Worm (Caenorhabditis elegans) whole organism, L1 larva: Measurements from ENCODE around the gene sre-10.

ENCODE experiments used
- blmp-1 ChIP-seq: fragments of 150-350 bp; optimal IDR thresholded peaks from 2 replicates; lab custom pipeline; 2014; ENCODE audit warnings: missing biosample characterization, missing genetic modification characterization
- ceh-8 ChIP-seq: fragments of 200-800 bp; sonication (Bioruptor generic); optimal IDR thresholded peaks from 2 replicates; lab custom pipeline; 2018; ENCODE audit warnings: mild to moderate bottlenecking, missing genetic modification characterization, moderate library complexity, missing compliant biosample characterization
- dpl-1 ChIP-seq, 3 experiments: fragments of 150-350 bp in 2 of 3; sonication (generic microtip) in 1 of 3; optimal IDR thresholded peaks; 2 replicates each; lab custom pipeline; 2014 to 2017; ENCODE audit warnings: missing biosample characterization in 3 of 3, missing genetic modification characterization in 3 of 3, missing genetic modification reagents in 3 of 3
- efl-3 ChIP-seq: fragments of 200-800 bp; sonication (Bioruptor generic); optimal IDR thresholded peaks from 2 replicates; lab custom pipeline; 2018; ENCODE audit warnings: mild to moderate bottlenecking, missing genetic modification characterization, missing compliant biosample characterization
- egl-13 ChIP-seq: sonication (generic microtip); optimal IDR thresholded peaks from 2 replicates; lab custom pipeline; 2016; ENCODE audit warnings: missing genotype, missing genetic modification reagents, missing genetic modification characterization, missing compliant biosample characterization
- elt-2 ChIP-seq: sonication (generic microtip); optimal IDR thresholded peaks from 2 replicates; lab custom pipeline; 2016; ENCODE audit warnings: missing genetic modification characterization, mild to moderate bottlenecking, inconsistent platforms, missing compliant biosample characterization, missing genetic modification reagents
- elt-3 ChIP-seq, 6 experiments: fragments of 150-350 bp in 1 of 6; sonication (generic microtip); optimal IDR thresholded peaks; 2 replicates each; lab custom pipeline; 2017 to 2018; ENCODE audit warnings: missing biosample characterization in 6 of 6, missing genetic modification characterization in 6 of 6, inconsistent platforms in 1 of 6
- ets-5 ChIP-seq: fragments of 200-800 bp; sonication (Bioruptor generic); IDR thresholded peaks from 2 replicates; pipeline ENCODE4 v1.3.6; 2022; ENCODE audit warnings: missing genetic modification characterization, missing compliant biosample characterization
- fos-1 ChIP-seq: fragments of 150-350 bp; optimal IDR thresholded peaks from 2 replicates; lab custom pipeline; 2014; ENCODE audit warnings: missing biosample characterization, missing genetic modification characterization
- hlh-4 ChIP-seq: sonication (generic microtip); optimal IDR thresholded peaks from 2 replicates; lab custom pipeline; 2016; ENCODE audit warnings: mild to moderate bottlenecking, missing genetic modification characterization, missing compliant biosample characterization
- hpl-2 ChIP-seq: fragments of 150-350 bp; optimal IDR thresholded peaks from 2 replicates; lab custom pipeline; 2014; ENCODE audit warnings: missing biosample characterization, missing genetic modification reagents, missing genetic modification characterization
- irx-1 ChIP-seq: sonication (generic microtip); optimal IDR thresholded peaks from 2 replicates; lab custom pipeline; 2016; ENCODE audit warnings: missing genetic modification characterization, missing compliant biosample characterization
- lin-13 ChIP-seq: fragments of 150-350 bp; optimal IDR thresholded peaks from 2 replicates; lab custom pipeline; 2014; ENCODE audit warnings: missing biosample characterization, missing genetic modification reagents, missing genetic modification characterization
- lin-14 ChIP-seq: fragments of 200-800 bp; sonication (Bioruptor generic); optimal IDR thresholded peaks from 2 replicates; lab custom pipeline; 2018; ENCODE audit warnings: mild to moderate bottlenecking, missing genetic modification characterization, moderate library complexity, missing compliant biosample characterization
- lin-35 ChIP-seq, 2 experiments: fragments of 150-350 bp; optimal IDR thresholded peaks; 2 replicates each; lab custom pipeline; 2014; ENCODE audit warnings: missing biosample characterization in 2 of 2, missing genetic modification characterization in 2 of 2, missing genetic modification reagents in 2 of 2
- lsy-2 ChIP-seq, 2 experiments: fragments of 150-350 bp; optimal IDR thresholded peaks; 2 replicates each; lab custom pipeline; 2014; ENCODE audit warnings: missing biosample characterization in 2 of 2, missing genetic modification characterization in 2 of 2
- mab-9 ChIP-seq: fragments of 200-800 bp; sonication (Bioruptor generic); IDR thresholded peaks from 2 replicates; pipeline ENCODE4 v1.3.6; 2022; ENCODE audit warnings: missing genetic modification reagents, missing genetic modification characterization, missing compliant biosample characterization
- mdl-1 ChIP-seq, 2 experiments: fragments of 150-350 bp; optimal IDR thresholded peaks; 2 replicates each; lab custom pipeline; 2014 to 2017; ENCODE audit warnings: missing biosample characterization in 2 of 2, missing genetic modification characterization in 2 of 2, inconsistent platforms in 1 of 2
- nhr-11 ChIP-seq: fragments of 150-350 bp; optimal IDR thresholded peaks from 2 replicates; lab custom pipeline; 2014; ENCODE audit warnings: missing biosample characterization, missing genetic modification characterization
- nhr-12 ChIP-seq: sonication (generic microtip); optimal IDR thresholded peaks from 2 replicates; lab custom pipeline; 2017; ENCODE audit warnings: missing biosample characterization, missing genetic modification characterization
- nhr-19 ChIP-seq: fragments of 200-800 bp; sonication (Bioruptor generic); conservative IDR thresholded peaks from 2 replicates; pipeline ENCODE4 v1.3.6; 2022; ENCODE audit warnings: missing genetic modification characterization, missing compliant biosample characterization
- nhr-20 ChIP-seq: sonication (generic microtip); optimal IDR thresholded peaks from 2 replicates; lab custom pipeline; 2016; ENCODE audit warnings: mild to moderate bottlenecking, missing genetic modification characterization, missing compliant biosample characterization
- nhr-237 ChIP-seq: fragments of 150-350 bp; optimal IDR thresholded peaks from 2 replicates; lab custom pipeline; 2014; ENCODE audit warnings: missing biosample characterization, missing genetic modification characterization
- nhr-28 ChIP-seq: fragments of 150-350 bp; optimal IDR thresholded peaks from 2 replicates; lab custom pipeline; 2014; ENCODE audit warnings: missing biosample characterization, missing genetic modification characterization
- nhr-71 ChIP-seq: sonication (generic microtip); optimal IDR thresholded peaks from 2 replicates; lab custom pipeline; 2016; ENCODE audit warnings: mild to moderate bottlenecking, missing genetic modification characterization, moderate library complexity, missing compliant biosample characterization
- nhr-77 ChIP-seq: fragments of 150-350 bp; optimal IDR thresholded peaks from 2 replicates; lab custom pipeline; 2014; ENCODE audit warnings: missing biosample characterization, missing genetic modification characterization
- nhr-84 ChIP-seq: sonication (generic microtip); optimal IDR thresholded peaks from 2 replicates; lab custom pipeline; 2017; ENCODE audit warnings: missing biosample characterization, missing genetic modification characterization
- nhr-85 ChIP-seq: sonication (generic microtip); peaks from one replicate; lab custom pipeline; 2016; ENCODE audit warnings: missing genetic modification characterization, inconsistent platforms, missing compliant biosample characterization
- nhr-90 ChIP-seq: sonication (generic microtip); optimal IDR thresholded peaks from 2 replicates; lab custom pipeline; 2016; ENCODE audit warnings: mild to moderate bottlenecking, missing genetic modification characterization, missing compliant biosample characterization; ENCODE audit not compliant: poor library complexity
- pag-3 ChIP-seq: sonication (generic microtip); optimal IDR thresholded peaks from 2 replicates; lab custom pipeline; 2017; ENCODE audit warnings: missing genetic modification characterization, mild to moderate bottlenecking, missing compliant biosample characterization, antibody characterized with exemption, borderline replicate concordance; ENCODE audit not compliant: insufficient read depth
- snpc-4 ChIP-seq: fragments of 150-350 bp; optimal IDR thresholded peaks from 2 replicates; lab custom pipeline; 2014; ENCODE audit warnings: missing biosample characterization, missing genetic modification characterization
- unc-130 ChIP-seq: fragments of 150-350 bp; optimal IDR thresholded peaks from 2 replicates; lab custom pipeline; 2017; ENCODE audit warnings: missing biosample characterization, missing genetic modification characterization, inconsistent platforms
- unc-30 ChIP-seq: sonication (generic microtip); optimal IDR thresholded peaks from 2 replicates; lab custom pipeline; 2017; ENCODE audit warnings: missing biosample characterization, missing genetic modification characterization
- unc-62 ChIP-seq: fragments of 150-350 bp; optimal IDR thresholded peaks from 2 replicates; lab custom pipeline; 2014; ENCODE audit warnings: missing biosample characterization, missing genetic modification reagents, missing genetic modification characterization
- xbp-1 ChIP-seq: sonication (generic microtip); optimal IDR thresholded peaks from 2 replicates; lab custom pipeline; 2016; ENCODE audit warnings: missing genetic modification characterization, missing compliant biosample characterization
- zag-1 ChIP-seq: fragments of 150-350 bp; optimal IDR thresholded peaks from 2 replicates; lab custom pipeline; 2014; ENCODE audit warnings: missing biosample characterization, missing genetic modification characterization
- ztf-11 ChIP-seq, 2 experiments: sonication (generic microtip); optimal IDR thresholded peaks; 2 replicates each; lab custom pipeline; 2016 to 2017; ENCODE audit warnings: missing genetic modification characterization in 2 of 2, missing biosample characterization in 1 of 2, missing compliant biosample characterization in 1 of 2
- ztf-4 ChIP-seq: fragments of 150-350 bp; optimal IDR thresholded peaks from 2 replicates; lab custom pipeline; 2014; ENCODE audit warnings: missing biosample characterization, missing genetic modification characterization

The sre-10 gene

DNA sequence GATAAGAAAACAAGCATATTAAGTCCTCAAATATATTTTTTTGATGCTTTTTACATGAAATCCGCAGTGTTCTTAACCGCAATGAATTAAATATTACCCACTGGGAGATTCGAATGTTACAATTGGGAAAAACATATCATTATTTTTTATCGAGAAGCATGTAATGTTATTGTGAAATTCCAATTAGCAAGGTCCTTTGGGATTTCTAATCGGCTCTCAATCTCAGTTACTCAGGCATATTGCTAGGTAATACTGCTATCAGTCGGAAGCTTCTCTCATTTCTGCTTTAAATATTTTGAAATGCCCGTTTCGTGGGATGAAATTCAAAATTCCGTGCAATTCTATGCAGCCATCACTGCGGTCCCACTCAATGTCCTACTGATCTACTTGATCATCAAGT is 27.0 kb downstream of the sre-10 start, which contains the start of gene str-204:
TSS of gene str-204 (plus strand) at position 301 of the 400 bp plus-strand sequence.
- TF ChIP-seq nhr-11 (tag; lab: Kevin White, UChicago) (no peak), lsy-2 (tag; optimal IDR thresholded peaks at IDR 0.05; lab: Kevin White, UChicago) (no peak), ceh-8 (no peak), nhr-20 (no peak), nhr-237 (tag; lab: Kevin White, UChicago) (no peak)

DNA sequence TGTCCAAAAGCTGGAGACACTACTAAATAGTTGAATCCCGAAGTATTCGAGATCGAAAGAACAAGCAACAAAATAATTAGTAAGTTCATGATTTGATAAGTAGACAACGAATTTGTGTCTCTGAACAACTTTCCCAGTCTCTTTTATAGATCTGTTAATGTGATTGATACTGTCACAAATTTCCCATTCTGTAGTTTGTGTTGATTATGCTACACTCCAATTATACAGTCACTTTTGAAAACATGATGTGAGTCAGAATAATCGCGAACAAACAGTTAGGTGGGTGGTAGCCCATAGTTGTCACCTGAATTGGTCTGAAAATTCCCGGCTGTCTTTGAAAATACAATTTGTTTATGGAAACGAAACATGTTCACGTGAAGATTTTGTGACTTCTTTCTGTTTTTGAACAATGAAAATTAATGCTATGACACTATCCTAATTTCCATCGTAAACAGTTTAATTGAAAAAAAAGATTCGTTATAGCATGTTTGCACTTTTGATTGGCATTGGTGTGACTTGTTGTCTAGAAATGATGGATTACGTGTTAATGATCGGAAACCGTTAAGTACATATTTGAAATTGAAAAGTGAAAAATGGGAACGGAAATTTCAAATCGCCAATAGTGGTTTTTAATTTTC is 31.2 kb downstream of the sre-10 start, which contains the start of gene ugt-41:
TSS of gene ugt-41 (minus strand) at position 119 of the 638 bp plus-strand sequence.
- TF ChIP-seq ztf-4 (tag; lab: Kevin White, UChicago) = no peak
- no peak for TF ChIP-seq pag-3 (tag; lab: Kevin White, UChicago)
- TF ChIP-seq zag-1 (tag; lab: Kevin White, UChicago) = no peak
- TF ChIP-seq fos-1 (tag; lab: Kevin White, UChicago) = no peak
- TF ChIP-seq lin-14 (GFP tag; lab: Kevin White, UChicago) = peak; percentile 22
- TF ChIP-seq ztf-11 (tag; optimal IDR thresholded peaks at IDR 0.05; lab: Kevin White, UChicago) = no peak
- TF ChIP-seq lin-13 (GFP tag; lab: Kevin White, UChicago) = no peak
- no peak for TF ChIP-seq unc-30
- TF ChIP-seq ets-5 (GFP tag; lab: Robert Waterston, UW) = no peak
- TF ChIP-seq unc-130 (tag; lab: Kevin White, UChicago) = no peak
- no peak for TF ChIP-seq nhr-77 (tag; lab: Kevin White, UChicago)
- no peak for TF ChIP-seq xbp-1 (tag; lab: Kevin White, UChicago)
- TF ChIP-seq hpl-2 (GFP tag; lab: Kevin White, UChicago) = no peak
- no peak for TF ChIP-seq elt-2 (tag; lab: Kevin White, UChicago)
- TF ChIP-seq nhr-85 = peak; percentile 52
- no peak for TF ChIP-seq nhr-12 (tag; lab: Kevin White, UChicago)
- no peak for TF ChIP-seq nhr-28 (tag; lab: Kevin White, UChicago)
- TF ChIP-seq egl-13 = no peak
- no peak for TF ChIP-seq nhr-84 (tag; lab: Kevin White, UChicago)
- TF ChIP-seq snpc-4 (tag; lab: Kevin White, UChicago) = no peak
- TF ChIP-seq elt-3 (tag; optimal IDR thresholded peaks at IDR 0.05; lab: Kevin White, UChicago) = peak in 1 of 6 experiments; percentile 4
- TF ChIP-seq nhr-19 (GFP tag; lab: Robert Waterston, UW) = 0 out of 2 replicates have a peak, but pooled peaks have one; percentile 4
- no peak for TF ChIP-seq nhr-90 (tag; lab: Kevin White, UChicago)
- no peak for TF ChIP-seq irx-1 (tag; lab: Kevin White, UChicago)
- TF ChIP-seq unc-62 (GFP tag; lab: Kevin White, UChicago) = no peak
- no peak for TF ChIP-seq efl-3
- TF ChIP-seq mdl-1 (tag; optimal IDR thresholded peaks at IDR 0.05; lab: Kevin White, UChicago) = no peak
- TF ChIP-seq mab-9 (GFP tag; lab: Robert Waterston, UW) = no peak
- no peak for TF ChIP-seq lin-35 (GFP tag; optimal IDR thresholded peaks at IDR 0.05; lab: Kevin White, UChicago)
- no peak for TF ChIP-seq dpl-1 (GFP tag; optimal IDR thresholded peaks at IDR 0.05; lab: Kevin White, UChicago)
- TF ChIP-seq hlh-4 (tag; lab: Kevin White, UChicago) = no peak
- peak; percentile 4 for TF ChIP-seq nhr-71 (tag; lab: Kevin White, UChicago)
- TF ChIP-seq blmp-1 (tag; lab: Kevin White, UChicago) = no peak
- TF ChIP-seq nhr-20 = peak; percentile 39
- TF ChIP-seq ceh-8 = no peak

DNA sequence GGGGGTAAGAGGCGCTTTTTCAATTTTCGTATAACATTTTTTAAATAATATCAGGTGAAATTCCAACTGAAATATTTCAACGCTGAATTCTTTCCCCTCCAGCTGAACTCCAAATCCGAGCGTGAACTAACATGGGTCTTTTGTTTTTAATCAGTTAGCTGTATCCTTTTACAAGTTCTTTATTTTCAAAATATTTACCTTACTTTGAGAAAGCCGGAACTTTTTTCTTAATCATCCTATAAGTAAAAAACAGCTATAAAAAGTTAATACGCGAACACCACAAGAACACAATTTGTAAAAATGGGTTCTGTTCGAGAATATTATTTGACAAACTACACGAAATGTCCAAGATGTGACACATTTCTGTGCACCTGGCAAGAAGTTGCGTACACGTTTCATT is 31.9 kb downstream of the sre-10 start, which contains the start of gene srh-83:
TSS of gene srh-83 (plus strand) at position 301 of the 400 bp plus-strand sequence.
- no peak for TF ChIP-seq mdl-1 (tag; optimal IDR thresholded peaks at IDR 0.05; lab: Kevin White, UChicago)
